Worm (Caenorhabditis elegans): ENCODE measurements around the gene arrd-24.
A peak's percentile ranks its signal among the peaks of the same experiment; 100 is the strongest.

Gene arrd-24

ce11 chrX:13950620-13951152 lies 29.6 kb downstream of the arrd-24 start:
- TF ChIP-seq mdl-1 (tag; optimal IDR thresholded peaks at IDR 0.05) (no peak), egl-27 (tag; optimal IDR thresholded peaks at IDR 0.05) (no peak), snpc-4 (tag; optimal IDR thresholded peaks at IDR 0.05) (peak; percentile 5), nhr-25 (tag; optimal IDR thresholded peaks at IDR 0.05) (peak; percentile 91), ztf-11 (tag; optimal IDR thresholded peaks at IDR 0.05) (no peak), ceh-9 (tag; optimal IDR thresholded peaks at IDR 0.05) (no peak), unc-39 (tag; optimal IDR thresholded peaks at IDR 0.05) (no peak), nhr-67 (tag; optimal IDR thresholded peaks at IDR 0.05) (no peak), fkh-2 (tag; optimal IDR thresholded peaks at IDR 0.05) (no peak), elt-1 (tag; optimal IDR thresholded peaks at IDR 0.05) (no peak), nhr-23 (tag; optimal IDR thresholded peaks at IDR 0.05) (peak; percentile 81), fkh-10 (GFP tag; optimal IDR thresholded peaks at IDR 0.05) (no peak), nfya-1 (tag; optimal IDR thresholded peaks at IDR 0.05; ENCODE audit: insufficient read depth) (peak; percentile 44), nhr-28 (tag; optimal IDR thresholded peaks at IDR 0.05) (no peak), nhr-76 (tag; optimal IDR thresholded peaks at IDR 0.05) (no peak), lsy-12 (tag; optimal IDR thresholded peaks at IDR 0.05) (peak; percentile 34), egl-5 (tag; optimal IDR thresholded peaks at IDR 0.05) (no peak), pha-4 (tag; optimal IDR thresholded peaks at IDR 0.05) (peak; percentile 71), lin-39 (tag; optimal IDR thresholded peaks at IDR 0.05) (no peak), tbx-2 (tag; optimal IDR thresholded peaks at IDR 0.05) (peak; percentile 22), nhr-43 (tag; optimal IDR thresholded peaks at IDR 0.05; ENCODE audit: poor library complexity, severe bottlenecking) (peak; percentile 64), mml-1 (tag; optimal IDR thresholded peaks at IDR 0.05) (no peak), elt-2 (tag; optimal IDR thresholded peaks at IDR 0.05) (peak; percentile 39), hmg-11 (tag; optimal IDR thresholded peaks at IDR 0.05) (peak; percentile 59), nhr-237 (tag; optimal IDR thresholded peaks at IDR 0.05) (no peak), ZK546.5 (tag; optimal IDR thresholded peaks at IDR 0.05) (no peak), elt-3 (tag; optimal IDR thresholded peaks at IDR 0.05) (no peak), nhr-77 (tag; optimal IDR thresholded peaks at IDR 0.05) (no peak), unc-62 (GFP tag; optimal IDR thresholded peaks at IDR 0.05) (no peak), R02D3.7 (tag; optimal IDR thresholded peaks at IDR 0.05) (no peak), jun-1 (tag; optimal IDR thresholded peaks at IDR 0.05) (peak; percentile 18), aly-2 (tag; optimal IDR thresholded peaks at IDR 0.05) (no peak), sea-2 (GFP tag; optimal IDR thresholded peaks at IDR 0.05) (no peak), ceh-82 (tag; optimal IDR thresholded peaks at IDR 0.05) (no peak), nhr-11 (tag; optimal IDR thresholded peaks at IDR 0.05) (no peak), lin-15B (tag; optimal IDR thresholded peaks at IDR 0.05) (no peak), ceh-16 (tag; optimal IDR thresholded peaks at IDR 0.05) (no peak), nhr-12 (tag; optimal IDR thresholded peaks at IDR 0.05) (no peak), ama-1 (optimal IDR thresholded peaks at IDR 0.05) (no peak), ceh-28 (tag; optimal IDR thresholded peaks at IDR 0.05) (peak; percentile 67), pqm-1 (tag; optimal IDR thresholded peaks at IDR 0.05) (peak; percentile 26), skn-1 (tag; optimal IDR thresholded peaks at IDR 0.05) (no peak), zag-1 (tag; optimal IDR thresholded peaks at IDR 0.05) (no peak), fos-1 (tag; optimal IDR thresholded peaks at IDR 0.05) (no peak), daf-12 (tag; optimal IDR thresholded peaks at IDR 0.05) (no peak), ztf-4 (tag; optimal IDR thresholded peaks at IDR 0.05) (no peak), eor-1 (tag; optimal IDR thresholded peaks at IDR 0.05) (no peak)

- no peak for TF ChIP-seq ztf-4 (tag; optimal IDR thresholded peaks at IDR 0.05)
- no peak for TF ChIP-seq ceh-28 (tag; optimal IDR thresholded peaks at IDR 0.05)
- no peak for TF ChIP-seq nhr-67 (tag; optimal IDR thresholded peaks at IDR 0.05)
- no peak for TF ChIP-seq daf-12 (tag; optimal IDR thresholded peaks at IDR 0.05)
- no peak for TF ChIP-seq lsy-12 (tag; optimal IDR thresholded peaks at IDR 0.05)
- no peak for TF ChIP-seq fkh-2 (tag; optimal IDR thresholded peaks at IDR 0.05)
- no peak for TF ChIP-seq ceh-9 (tag; optimal IDR thresholded peaks at IDR 0.05)
- TF ChIP-seq pha-4 (tag; optimal IDR thresholded peaks at IDR 0.05), result no peak
- no peak for TF ChIP-seq nhr-76 (tag; optimal IDR thresholded peaks at IDR 0.05)
- TF ChIP-seq aly-2 (tag; optimal IDR thresholded peaks at IDR 0.05), result no peak
- TF ChIP-seq ama-1 (optimal IDR thresholded peaks at IDR 0.05), result no peak
- no peak for TF ChIP-seq egl-27 (tag; optimal IDR thresholded peaks at IDR 0.05)
- no peak for TF ChIP-seq elt-1 (tag; optimal IDR thresholded peaks at IDR 0.05)
- no peak for TF ChIP-seq lin-39 (tag; optimal IDR thresholded peaks at IDR 0.05)
- TF ChIP-seq nhr-12 (tag; optimal IDR thresholded peaks at IDR 0.05), result no peak
These were observed 31.5 kb downstream of the arrd-24 start, which contains the start of gene alg-1 for ce11 chrX:13948810-13949209. Gene alg-1 (plus strand): TSS chrX:13949110.
